Worm (Caenorhabditis elegans) whole organism, midembryonic: ENCODE measurements around the gene srbc-41.

Experiments used
- T22C8.4 ChIP-seq: fragments of 200-800 bp; sonication (Bioruptor generic); IDR thresholded peaks from 2 replicates; pipeline ENCODE4 v1.3.6; 2022; ENCODE audit warnings: missing genetic modification characterization, missing compliant biosample characterization
- cog-1 ChIP-seq: sonication (generic microtip); optimal IDR thresholded peaks from 2 replicates; lab custom pipeline; 2016; ENCODE audit warnings: missing genetic modification characterization, missing compliant biosample characterization
- flt-1 ChIP-seq: fragments of 200-800 bp; sonication (Bioruptor generic); IDR thresholded peaks from 2 replicates; pipeline ENCODE4 v1.3.6; 2022; ENCODE audit warnings: missing genetic modification characterization, missing compliant biosample characterization
- klf-2 ChIP-seq: fragments of 200-800 bp; sonication (Bioruptor generic); conservative IDR thresholded peaks from 2 replicates; pipeline ENCODE4 v1.3.6; 2022; ENCODE audit warnings: missing genetic modification reagents, missing genetic modification characterization, missing compliant biosample characterization
- med-1 ChIP-seq: sonication (generic microtip); optimal IDR thresholded peaks from 2 replicates; lab custom pipeline; 2017; ENCODE audit warnings: missing genetic modification characterization, mild to moderate bottlenecking, missing compliant biosample characterization, antibody characterized with exemption, missing genetic modification reagents; ENCODE audit not compliant: insufficient read depth
- ref-1 ChIP-seq: fragments of 200-800 bp; sonication (Bioruptor generic); conservative IDR thresholded peaks from 2 replicates; pipeline ENCODE4 v1.3.6; 2022; ENCODE audit warnings: missing genetic modification reagents, missing genetic modification characterization, missing compliant biosample characterization
- tab-1 ChIP-seq: fragments of 200-800 bp; sonication (Bioruptor generic); IDR thresholded peaks from 2 replicates; pipeline ENCODE4 v1.3.6; 2022; ENCODE audit warnings: missing genetic modification characterization, missing compliant biosample characterization
- ztf-23 ChIP-seq: fragments of 200-800 bp; sonication (Bioruptor generic); IDR thresholded peaks from 2 replicates; pipeline ENCODE4 v1.3.6; 2022; ENCODE audit warnings: missing genetic modification reagents, missing genetic modification characterization, missing compliant biosample characterization
- ztf-29 ChIP-seq: fragments of 200-800 bp; sonication (Bioruptor generic); IDR thresholded peaks from 2 replicates; pipeline ENCODE4 v1.3.6; 2022; ENCODE audit warnings: missing genetic modification reagents, missing genetic modification characterization, missing compliant biosample characterization

Gene srbc-41

ce11 chrV:1614726-1615125 lies at the start of gene srbc-41:
Gene srbc-41, minus strand, starts transcription at chrV:1614826.
- TF ChIP-seq ref-1 (GFP tag; lab: Robert Waterston, UW) (no peak), ztf-29 (GFP tag; lab: Robert Waterston, UW) (no peak), klf-2 (no peak), T22C8.4 (GFP tag; lab: Robert Waterston, UW) (no peak), flt-1 (no peak), med-1 (GFP tag; lab: Kevin White, UChicago) (no peak)

- TF ChIP-seq med-1 (GFP tag; lab: Kevin White, UChicago) (no peak), ztf-29 (GFP tag; lab: Robert Waterston, UW) (no peak), T22C8.4 (GFP tag; lab: Robert Waterston, UW) (no peak), cog-1 (no peak), flt-1 (no peak), klf-2 (no peak), tab-1 (GFP tag; lab: Robert Waterston, UW) (no peak), ref-1 (GFP tag; lab: Robert Waterston, UW) (no peak), ztf-23 (GFP tag; lab: Robert Waterston, UW) (no peak)
These were observed 47.6 kb upstream of the srbc-41 start, which contains the start of gene irld-40 for ce11 chrV:1662270-1662669. Gene irld-40, plus strand, starts transcription at chrV:1662570.

DNA sequence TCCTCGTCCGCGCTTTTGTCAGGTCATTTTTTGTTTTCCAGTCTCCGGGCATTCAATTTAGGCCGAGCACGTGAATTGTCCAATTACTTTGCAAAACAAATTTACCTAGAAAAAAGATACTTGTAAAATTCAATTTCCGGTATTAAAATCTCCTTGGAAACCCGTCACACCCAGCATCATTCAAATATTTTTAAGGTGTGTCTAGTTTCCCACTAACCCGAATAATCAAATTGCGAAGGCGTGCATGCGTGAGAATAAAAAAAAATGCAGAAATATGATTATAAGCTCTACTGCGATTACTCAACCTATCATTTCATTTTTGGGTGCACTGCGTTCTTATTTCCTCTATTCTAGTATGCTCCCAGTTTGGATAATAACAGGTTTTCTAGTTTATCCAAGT lies 40.2 kb upstream of the srbc-41 start, which contains the start of gene irld-11:
TSS of gene irld-11 (plus strand) at position 301 of the 400 bp plus-strand sequence.
- no peak for TF ChIP-seq klf-2

ce11 chrV:1651045-1651444 lies 36.4 kb upstream of the srbc-41 start, which contains the start of gene irld-44:
Gene irld-44, plus strand, starts transcription at chrV:1651345.
- no peak for TF ChIP-seq cog-1
- no peak for TF ChIP-seq klf-2
- TF ChIP-seq tab-1 (GFP tag; lab: Robert Waterston, UW): no peak
- TF ChIP-seq ztf-23 (GFP tag; lab: Robert Waterston, UW): no peak
- no peak for TF ChIP-seq flt-1
- no peak for TF ChIP-seq T22C8.4 (GFP tag; lab: Robert Waterston, UW)
- TF ChIP-seq ref-1 (GFP tag; lab: Robert Waterston, UW): no peak
- no peak for TF ChIP-seq ztf-29 (GFP tag; lab: Robert Waterston, UW)
- TF ChIP-seq med-1 (GFP tag; lab: Kevin White, UChicago): no peak

DNA sequence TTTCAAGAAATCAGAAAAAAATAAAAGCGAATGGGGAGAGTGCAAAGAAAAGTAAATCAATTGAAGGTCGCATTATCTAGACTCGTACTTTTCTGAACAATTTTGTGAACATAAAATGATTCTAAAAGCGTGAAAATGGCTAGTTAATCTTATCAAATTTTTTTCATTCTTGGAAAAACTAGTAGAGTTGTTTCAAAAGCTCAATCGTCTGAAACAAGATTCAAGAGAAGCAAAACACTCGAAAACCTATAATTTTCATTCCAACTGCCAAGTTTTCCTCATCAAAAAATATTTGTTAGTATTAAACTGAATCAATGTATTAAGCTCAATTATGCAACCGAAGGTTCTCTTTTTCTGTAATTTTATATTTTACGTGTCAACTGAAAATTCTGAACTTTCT lies 33.4 kb upstream of the srbc-41 start, which contains the start of gene irld-45:
TSS of gene irld-45 (plus strand) at position 301 of the 400 bp plus-strand sequence.
- TF ChIP-seq flt-1 (no peak), ref-1 (GFP tag; lab: Robert Waterston, UW) (no peak), T22C8.4 (GFP tag; lab: Robert Waterston, UW) (no peak), tab-1 (GFP tag; lab: Robert Waterston, UW) (no peak), cog-1 (no peak), ztf-29 (GFP tag; lab: Robert Waterston, UW) (no peak), med-1 (GFP tag; lab: Kevin White, UChicago) (no peak)

DNA sequence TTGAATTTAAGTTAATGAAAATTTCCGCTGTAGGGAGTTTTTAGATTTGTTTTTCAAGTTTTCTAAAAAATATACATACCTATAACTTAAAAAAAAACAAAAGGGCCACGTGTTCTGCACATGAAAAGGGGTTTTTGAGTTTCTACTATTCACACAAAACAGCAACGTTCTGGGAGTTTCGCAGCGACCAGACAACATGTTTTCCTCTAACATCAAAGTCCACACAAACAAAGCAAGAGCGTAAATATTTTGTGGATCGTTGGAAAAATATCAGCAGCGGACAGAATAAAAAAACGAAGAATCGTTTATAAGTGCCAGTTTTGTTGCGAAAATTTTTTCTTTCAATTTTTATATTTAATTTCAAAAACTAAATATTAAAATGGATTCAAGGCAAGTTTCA lies 29.3 kb upstream of the srbc-41 start, which contains the start of gene alh-2:
TSS of gene alh-2 (plus strand) at position 284 of the 400 bp plus-strand sequence.
- TF ChIP-seq T22C8.4 (GFP tag; lab: Robert Waterston, UW) (no peak), flt-1 (no peak), ref-1 (GFP tag; lab: Robert Waterston, UW) (no peak), ztf-23 (GFP tag; lab: Robert Waterston, UW) (no peak), cog-1 (no peak), ztf-29 (GFP tag; lab: Robert Waterston, UW) (no peak), klf-2 (no peak), tab-1 (GFP tag; lab: Robert Waterston, UW) (no peak), med-1 (GFP tag; lab: Kevin White, UChicago) (no peak)

DNA sequence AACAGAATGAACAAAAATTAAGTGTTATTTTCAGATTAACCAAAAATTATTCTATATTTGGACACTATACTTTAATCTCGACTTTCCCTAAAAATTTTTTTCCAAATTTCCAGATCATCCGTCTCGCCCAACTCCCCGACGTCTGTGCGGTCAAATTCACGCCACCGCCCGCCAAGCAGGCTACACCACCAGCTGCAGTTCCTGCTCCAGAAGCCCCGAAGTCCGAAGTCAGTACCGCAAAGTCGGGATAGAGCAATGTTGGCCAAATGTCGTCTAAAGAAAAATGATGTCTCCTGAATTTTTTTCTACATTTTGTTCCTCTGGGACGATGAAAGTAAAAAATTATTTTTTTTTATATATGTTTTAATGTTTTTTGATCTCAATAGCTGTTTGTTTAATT lies 28.1 kb upstream of the srbc-41 start:
- TF ChIP-seq tab-1 (GFP tag; lab: Robert Waterston, UW) (no peak), cog-1 (no peak), med-1 (GFP tag; lab: Kevin White, UChicago) (no peak), flt-1 (no peak), ref-1 (GFP tag; lab: Robert Waterston, UW) (no peak), T22C8.4 (GFP tag; lab: Robert Waterston, UW) (no peak), ztf-29 (GFP tag; lab: Robert Waterston, UW) (no peak), ztf-23 (GFP tag; lab: Robert Waterston, UW) (no peak), klf-2 (no peak)

DNA sequence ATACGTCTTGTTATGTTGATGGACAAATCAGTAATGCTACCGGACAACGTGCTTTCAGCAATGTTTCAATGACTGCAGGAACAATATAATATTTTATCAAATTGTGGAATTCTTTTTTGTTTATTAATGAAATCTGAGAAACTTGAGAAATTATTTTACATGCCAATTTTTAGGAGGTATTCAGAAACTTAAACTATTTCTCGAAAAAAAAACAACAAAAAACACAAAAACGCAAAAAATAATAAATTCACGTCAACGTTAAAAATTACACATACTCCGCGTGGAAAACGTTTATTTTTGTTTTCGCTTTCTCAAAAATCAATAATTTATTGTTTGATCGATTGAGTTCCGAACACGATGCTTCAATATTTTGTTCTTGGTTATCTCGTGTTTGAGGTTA lies 27.6 kb upstream of the srbc-41 start, which contains the start of gene Y46H3D.1:
TSS of gene Y46H3D.1 (plus strand) at position 301 of the 400 bp plus-strand sequence.
- TF ChIP-seq ztf-23 (GFP tag; lab: Robert Waterston, UW): no peak

DNA sequence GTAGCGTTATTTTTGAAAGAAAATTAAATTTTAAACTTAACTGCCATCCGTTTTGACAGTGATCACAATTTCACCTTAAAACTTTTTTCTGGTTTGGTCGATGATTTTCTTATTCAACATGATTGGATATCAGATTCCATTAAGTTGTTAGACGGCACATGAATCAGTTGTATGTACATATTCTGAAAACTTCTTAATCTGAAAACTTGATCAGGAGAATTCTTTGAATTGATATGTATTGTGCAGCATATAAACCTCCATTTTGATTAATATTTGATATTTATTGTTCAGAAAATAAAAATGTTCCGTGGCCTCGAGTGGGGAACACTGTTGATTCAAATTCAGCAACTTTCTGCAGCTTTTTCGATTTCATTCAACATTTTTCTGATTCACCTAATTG lies 25.4 kb upstream of the srbc-41 start, which contains the start of gene str-221:
TSS of gene str-221 (plus strand) at position 301 of the 400 bp plus-strand sequence.
- TF ChIP-seq ztf-23 (GFP tag; lab: Robert Waterston, UW) (no peak), flt-1 (no peak), ref-1 (GFP tag; lab: Robert Waterston, UW) (no peak), T22C8.4 (GFP tag; lab: Robert Waterston, UW) (no peak), ztf-29 (GFP tag; lab: Robert Waterston, UW) (no peak), med-1 (GFP tag; lab: Kevin White, UChicago) (no peak), cog-1 (no peak), tab-1 (GFP tag; lab: Robert Waterston, UW) (no peak)

DNA sequence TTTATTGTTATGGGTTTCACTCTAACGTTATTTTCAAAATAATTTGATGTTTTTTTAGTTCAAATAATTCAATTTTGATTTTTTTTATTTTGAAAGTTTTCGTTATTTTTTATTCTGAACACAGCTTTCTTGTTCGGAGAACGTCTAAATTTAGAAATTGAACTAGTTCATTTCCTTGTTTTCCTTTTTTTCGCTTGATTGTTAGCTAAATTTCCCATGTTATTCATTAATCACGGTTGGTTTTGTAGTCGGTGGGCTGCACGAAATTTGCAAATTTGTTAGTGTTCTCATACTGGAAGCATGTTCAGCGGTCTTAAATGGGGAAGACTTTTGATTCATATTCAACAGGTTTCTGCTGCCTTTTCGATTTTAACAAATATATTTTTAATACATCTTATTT lies 21.2 kb upstream of the srbc-41 start, which contains the start of gene str-222:
TSS of gene str-222 (plus strand) at position 301 of the 400 bp plus-strand sequence.
- TF ChIP-seq ref-1 (GFP tag; lab: Robert Waterston, UW) (no peak), ztf-23 (GFP tag; lab: Robert Waterston, UW) (no peak), med-1 (GFP tag; lab: Kevin White, UChicago) (no peak), cog-1 (no peak), tab-1 (GFP tag; lab: Robert Waterston, UW) (no peak), T22C8.4 (GFP tag; lab: Robert Waterston, UW) (no peak), klf-2 (no peak), flt-1 (no peak), ztf-29 (GFP tag; lab: Robert Waterston, UW) (no peak)
